Worm (Caenorhabditis elegans): Measurements from ENCODE around the gene F56D6.9.

DNA sequence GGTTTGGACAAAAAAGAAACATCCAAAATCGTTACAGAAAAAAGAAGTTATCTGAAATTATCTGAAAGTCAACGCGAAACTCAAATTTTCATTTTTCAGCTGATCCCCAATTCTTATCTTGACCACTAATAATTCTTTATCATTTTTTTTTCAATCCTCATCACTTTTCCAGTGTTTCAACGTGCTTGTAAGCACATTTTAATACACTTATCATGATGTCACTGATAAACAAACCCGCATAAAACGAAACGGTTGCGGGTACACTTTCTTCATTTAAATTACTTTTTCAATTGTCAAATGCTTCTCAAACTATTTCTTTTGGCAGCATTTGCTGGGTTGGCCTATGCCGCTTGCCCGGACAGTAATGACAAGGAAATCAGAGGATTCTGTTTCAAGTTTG lies 29.8 kb downstream of the F56D6.9 start, which contains the start of gene clec-67:
- TF ChIP-seq flt-1 (GFP tag; IDR thresholded peaks at IDR 0.05), result no peak
- TF ChIP-seq cog-1 (tag; optimal IDR thresholded peaks at IDR 0.05), result no peak
- TF ChIP-seq ztf-23 (GFP tag; IDR thresholded peaks at IDR 0.05), result no peak
- no peak for TF ChIP-seq tab-1 (GFP tag; IDR thresholded peaks at IDR 0.05)
- TF ChIP-seq klf-2 (GFP tag; conservative IDR thresholded peaks at IDR 0.05), result no peak
